Worm (Caenorhabditis elegans) whole organism, L4 larva: Measurements from ENCODE around the gene T01G6.1.

Experiments used
- F26F4.8 ChIP-seq: fragments of 200-800 bp; sonication (Bioruptor generic); conservative IDR thresholded peaks from 2 replicates; pipeline ENCODE4 v1.3.6; 2022; ENCODE audit warnings: missing genetic modification characterization, missing compliant biosample characterization
- F37D6.2 ChIP-seq: sonication (generic microtip); optimal IDR thresholded peaks from 2 replicates; lab custom pipeline; 2016; ENCODE audit warnings: mild to moderate bottlenecking, missing genetic modification characterization, missing compliant biosample characterization
- F44E2.7 ChIP-seq: fragments of 200-800 bp; sonication (Bioruptor generic); IDR thresholded peaks from 2 replicates; pipeline ENCODE4 v2.1.2; 2022; ENCODE audit warnings: missing genetic modification characterization, missing compliant biosample characterization
- Y48G9A.11 ChIP-seq: fragments of 200-800 bp; sonication (Bioruptor generic); IDR thresholded peaks from 2 replicates; pipeline ENCODE4 v1.3.6; 2022; ENCODE audit warnings: missing genetic modification reagents, missing genetic modification characterization, missing compliant biosample characterization
- ZK546.5 ChIP-seq, 2 experiments: sonication (generic microtip); optimal IDR thresholded peaks; 2 replicates each; lab custom pipeline; 2017; ENCODE audit warnings: missing biosample characterization in 2 of 2, missing genetic modification characterization in 2 of 2
- aha-1 ChIP-seq: fragments of 150-350 bp; peaks from one replicate; lab custom pipeline; 2014; ENCODE audit warnings: missing biosample characterization, missing genetic modification characterization
- aly-2 ChIP-seq: sonication (generic microtip); optimal IDR thresholded peaks from 2 replicates; lab custom pipeline; 2018; ENCODE audit warnings: missing biosample characterization, missing genetic modification characterization
- ama-1 ChIP-seq: fragments of 150-350 bp; optimal IDR thresholded peaks from 2 replicates; lab custom pipeline; 2014; ENCODE audit warnings: inconsistent platforms, mixed read lengths
- attf-4 ChIP-seq: sonication (generic microtip); optimal IDR thresholded peaks from 3 replicates; lab custom pipeline; 2017; ENCODE audit warnings: missing biosample characterization, missing genetic modification characterization
- ceh-28 ChIP-seq: fragments of 150-350 bp; optimal IDR thresholded peaks from 2 replicates; lab custom pipeline; 2014; ENCODE audit warnings: missing biosample characterization, missing genetic modification reagents, missing genetic modification characterization
- ceh-32 ChIP-seq: sonication (generic microtip); optimal IDR thresholded peaks from 2 replicates; lab custom pipeline; 2016; ENCODE audit warnings: mild to moderate bottlenecking, missing genetic modification characterization, missing compliant biosample characterization; ENCODE audit not compliant: poor library complexity
- ceh-62 ChIP-seq: sonication (generic microtip); optimal IDR thresholded peaks from 2 replicates; lab custom pipeline; 2017; ENCODE audit warnings: missing biosample characterization, missing genetic modification characterization
- ces-1 ChIP-seq: fragments of 150-350 bp; sonication (generic microtip); optimal IDR thresholded peaks from 4 replicates; lab custom pipeline; 2014; ENCODE audit warnings: missing biosample characterization, missing genetic modification reagents, missing genetic modification characterization
- daf-16 ChIP-seq, 3 experiments: sonication (generic microtip); optimal IDR thresholded peaks; 2 replicates each; lab custom pipeline; 2016 to 2017; ENCODE audit warnings: missing genetic modification characterization in 3 of 3, missing genetic modification reagents in 3 of 3, mild to moderate bottlenecking in 2 of 3, missing compliant biosample characterization in 2 of 3, missing biosample characterization in 1 of 3, moderate library complexity in 1 of 3
- daf-19 ChIP-seq: fragments of 200-800 bp; sonication (Bioruptor generic); conservative IDR thresholded peaks from 2 replicates; pipeline ENCODE4 v1.3.6; 2022; ENCODE audit warnings: missing genetic modification characterization, missing compliant biosample characterization
- daf-8 ChIP-seq: fragments of 200-800 bp; sonication (Bioruptor generic); IDR thresholded peaks from 2 replicates; pipeline ENCODE4 v1.3.6; 2022; ENCODE audit warnings: missing genetic modification characterization, missing compliant biosample characterization
- dmd-6 ChIP-seq: fragments of 200-800 bp; sonication (Bioruptor generic); IDR thresholded peaks from 2 replicates; pipeline ENCODE4 v1.3.6; 2022; ENCODE audit warnings: missing genetic modification reagents, missing genetic modification characterization, missing compliant biosample characterization
- dmd-9 ChIP-seq: fragments of 200-800 bp; sonication (Bioruptor generic); IDR thresholded peaks from 2 replicates; pipeline ENCODE4 v1.3.6; 2022; ENCODE audit warnings: missing genetic modification reagents, missing genetic modification characterization, missing compliant biosample characterization
- duxl-1 ChIP-seq: sonication (generic microtip); optimal IDR thresholded peaks from 2 replicates; lab custom pipeline; 2016; ENCODE audit warnings: mild to moderate bottlenecking, missing genetic modification characterization, moderate library complexity, missing compliant biosample characterization; ENCODE audit not compliant: poor library complexity
- egl-27 ChIP-seq: sonication (generic microtip); optimal IDR thresholded peaks from 3 replicates; lab custom pipeline; 2017; ENCODE audit warnings: missing biosample characterization, missing genetic modification reagents, missing genetic modification characterization
- hif-1 ChIP-seq, 2 experiments: sonication (generic microtip); optimal IDR thresholded peaks; 2 replicates each; lab custom pipeline; 2016 to 2017; ENCODE audit warnings: missing compliant biosample characterization in 2 of 2, missing genetic modification characterization in 2 of 2, missing genetic modification reagents in 2 of 2, missing genotype in 2 of 2, mild to moderate bottlenecking in 1 of 2
- hlh-11 ChIP-seq: fragments of 200-800 bp; sonication (Bioruptor generic); optimal IDR thresholded peaks from 2 replicates; lab custom pipeline; 2018; ENCODE audit warnings: mild to moderate bottlenecking, missing genetic modification characterization, missing compliant biosample characterization
- hlh-30 ChIP-seq: sonication (generic microtip); optimal IDR thresholded peaks from 2 replicates; lab custom pipeline; 2017; ENCODE audit warnings: antibody characterized with exemption, mild to moderate bottlenecking, missing genetic modification characterization, missing compliant biosample characterization; ENCODE audit not compliant: insufficient read depth
- jun-1 ChIP-seq: fragments of 150-350 bp; optimal IDR thresholded peaks from 2 replicates; lab custom pipeline; 2014; ENCODE audit warnings: missing biosample characterization, missing genetic modification reagents, missing genetic modification characterization
- lsy-2 ChIP-seq, 2 experiments: fragments of 150-350 bp in 1 of 2; sonication (generic microtip) in 1 of 2; optimal IDR thresholded peaks; 2 replicates each; lab custom pipeline; 2014 to 2017; ENCODE audit warnings: missing biosample characterization in 2 of 2, missing genetic modification characterization in 2 of 2
- mdl-1 ChIP-seq, 2 experiments: fragments of 150-350 bp in 1 of 2; sonication (generic microtip) in 1 of 2; optimal IDR thresholded peaks; 2 replicates each; lab custom pipeline; 2014 to 2017; ENCODE audit warnings: missing biosample characterization in 2 of 2, missing genetic modification characterization in 2 of 2
- mep-1 ChIP-seq: fragments of 150-350 bp; sonication (generic microtip); optimal IDR thresholded peaks from 3 replicates; lab custom pipeline; 2014; ENCODE audit warnings: missing biosample characterization, missing genetic modification characterization
- mes-2 ChIP-seq: sonication (generic microtip); optimal IDR thresholded peaks from 2 replicates; lab custom pipeline; 2016; ENCODE audit warnings: missing genotype, mild to moderate bottlenecking, missing genetic modification characterization, missing compliant biosample characterization; ENCODE audit not compliant: poor library complexity, severe bottlenecking
- mxl-2 ChIP-seq: fragments of 200-800 bp; sonication (Bioruptor generic); conservative IDR thresholded peaks from 2 replicates; pipeline ENCODE4 v1.3.6; 2022; ENCODE audit warnings: missing genetic modification reagents, missing genetic modification characterization, missing compliant biosample characterization
- nhr-10 ChIP-seq: fragments of 150-350 bp; optimal IDR thresholded peaks from 2 replicates; lab custom pipeline; 2014; ENCODE audit warnings: missing biosample characterization, missing genetic modification characterization
- nhr-102 ChIP-seq: sonication (generic microtip); optimal IDR thresholded peaks from 2 replicates; lab custom pipeline; 2016; ENCODE audit warnings: mild to moderate bottlenecking, missing genetic modification characterization, moderate library complexity, missing compliant biosample characterization
- nhr-11 ChIP-seq: fragments of 150-350 bp; optimal IDR thresholded peaks from 2 replicates; lab custom pipeline; 2014; ENCODE audit warnings: missing biosample characterization, missing genetic modification characterization
- nhr-237 ChIP-seq: sonication (generic microtip); optimal IDR thresholded peaks from 2 replicates; lab custom pipeline; 2017; ENCODE audit warnings: missing biosample characterization, missing genetic modification characterization
- nhr-41 ChIP-seq: fragments of 200-800 bp; sonication (Bioruptor generic); IDR thresholded peaks from 2 replicates; pipeline ENCODE4 v1.3.6; 2022; ENCODE audit warnings: missing genetic modification reagents, missing genetic modification characterization, missing compliant biosample characterization
- nhr-42 ChIP-seq: fragments of 200-800 bp; sonication (Bioruptor generic); IDR thresholded peaks from 2 replicates; pipeline ENCODE4 v1.3.6; 2022; ENCODE audit warnings: missing genetic modification characterization, missing compliant biosample characterization
- nhr-48 ChIP-seq: sonication (generic microtip); optimal IDR thresholded peaks from 2 replicates; lab custom pipeline; 2016; ENCODE audit warnings: mild to moderate bottlenecking, missing genetic modification characterization, missing compliant biosample characterization
- nhr-6 ChIP-seq: fragments of 150-350 bp; optimal IDR thresholded peaks from 2 replicates; lab custom pipeline; 2014; ENCODE audit warnings: missing biosample characterization, missing genetic modification characterization
- nhr-77 ChIP-seq: fragments of 150-350 bp; optimal IDR thresholded peaks from 2 replicates; lab custom pipeline; 2014; ENCODE audit warnings: missing biosample characterization, missing genetic modification characterization
- pqm-1 ChIP-seq: sonication (generic microtip); optimal IDR thresholded peaks from 2 replicates; lab custom pipeline; 2017; ENCODE audit warnings: missing biosample characterization, missing genetic modification characterization
- rbr-2 ChIP-seq: sonication (generic microtip); optimal IDR thresholded peaks from 2 replicates; lab custom pipeline; 2016; ENCODE audit warnings: missing genotype, missing genetic modification characterization, missing compliant biosample characterization
- set-16 ChIP-seq: fragments of 200-800 bp; sonication (Bioruptor generic); IDR thresholded peaks from 2 replicates; pipeline ENCODE4 v1.3.6; 2022; ENCODE audit warnings: missing genetic modification reagents, missing genetic modification characterization, missing compliant biosample characterization
- tag-97 ChIP-seq: fragments of 200-800 bp; sonication (Bioruptor generic); IDR thresholded peaks from 2 replicates; pipeline ENCODE4 v1.3.6; 2022; ENCODE audit warnings: missing genetic modification characterization, missing compliant biosample characterization
- unc-130 ChIP-seq: sonication (generic microtip); optimal IDR thresholded peaks from 2 replicates; lab custom pipeline; 2016; ENCODE audit warnings: missing genetic modification reagents, missing genetic modification characterization, missing compliant biosample characterization
- unc-39 ChIP-seq: sonication (generic microtip); optimal IDR thresholded peaks from 2 replicates; lab custom pipeline; 2017; ENCODE audit warnings: missing biosample characterization, missing genetic modification characterization
- unc-62 ChIP-seq, 3 experiments: fragments of 150-350 bp in 1 of 3; sonication (generic microtip); optimal IDR thresholded peaks in 2 of 3; peaks in 1 of 3; 1 replicate in 1 of 3; 2 replicates in 2 of 3; lab custom pipeline; 2014 to 2017; ENCODE audit warnings: missing biosample characterization in 3 of 3, missing genetic modification characterization in 3 of 3, missing genetic modification reagents in 3 of 3, missing genotype in 1 of 3
- zfp-2 ChIP-seq: sonication (generic microtip); optimal IDR thresholded peaks from 2 replicates; lab custom pipeline; 2016; ENCODE audit warnings: mild to moderate bottlenecking, missing genetic modification characterization, missing compliant biosample characterization
- zfp-3 ChIP-seq: fragments of 200-800 bp; sonication (Bioruptor generic); conservative IDR thresholded peaks from 2 replicates; pipeline ENCODE4 v1.3.6; 2022; ENCODE audit warnings: missing genetic modification reagents, missing genetic modification characterization, missing compliant biosample characterization
- zip-11 ChIP-seq: fragments of 200-800 bp; sonication (Bioruptor generic); IDR thresholded peaks from 2 replicates; pipeline ENCODE4 v1.3.6; 2022; ENCODE audit warnings: missing genetic modification characterization, missing compliant biosample characterization
- zip-2 ChIP-seq: fragments of 150-350 bp; optimal IDR thresholded peaks from 2 replicates; lab custom pipeline; 2014; ENCODE audit warnings: missing biosample characterization, missing genetic modification characterization
- ztf-7 ChIP-seq: fragments of 150-350 bp; optimal IDR thresholded peaks from 2 replicates; lab custom pipeline; 2014; ENCODE audit warnings: missing biosample characterization, missing genetic modification characterization

The T01G6.1 gene

DNA sequence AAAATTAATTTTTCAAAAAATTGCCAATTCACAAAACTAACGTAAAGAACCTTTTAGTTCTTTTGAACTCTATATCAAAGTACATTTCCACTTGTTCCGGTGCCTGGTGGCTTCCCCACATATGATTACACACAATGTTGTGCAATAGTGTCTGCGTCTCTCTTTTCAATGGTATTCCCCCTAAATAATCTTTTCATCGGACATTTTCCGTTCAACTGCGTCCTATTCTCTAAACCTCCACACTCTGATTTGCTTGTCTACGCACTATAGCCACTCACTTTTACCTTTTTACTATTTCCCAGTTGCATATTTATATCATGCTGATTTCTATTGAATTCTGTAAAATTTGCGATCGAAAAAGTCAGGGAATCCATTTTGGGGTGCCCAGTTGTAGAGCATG, 34.5 kb downstream of the T01G6.1 start, which contains the start of gene nhr-58 (continued):
- TF ChIP-seq unc-39 (no peak), egl-27 (no peak), zfp-3 (GFP tag; lab: Robert Waterston, UW) (no peak), hlh-30 (peak; percentile 79), rbr-2 (tag; lab: Kevin White, UChicago) (peak; percentile 4), ceh-32 (tag; lab: Kevin White, UChicago) (no peak), pqm-1 (tag; lab: Kevin White, UChicago) (peak; percentile 76), tag-97 (no peak), daf-8 (GFP tag; lab: Robert Waterston, UW) (no peak), mep-1 (tag; lab: Kevin White, UChicago) (no peak), F44E2.7 (GFP tag; lab: Robert Waterston, UW) (no peak), zip-11 (GFP tag; lab: Robert Waterston, UW) (no peak), duxl-1 (tag; lab: Kevin White, UChicago) (peak; percentile 32), daf-16 (GFP tag; optimal IDR thresholded peaks at IDR 0.05; lab: Kevin White, UChicago) (no peak), daf-16 (tag; optimal IDR thresholded peaks at IDR 0.05; lab: Kevin White, UChicago) (peak; percentile 63), set-16 (GFP tag; lab: Robert Waterston, UW) (no peak), nhr-10 (tag; lab: Kevin White, UChicago) (peak; percentile 59), nhr-48 (tag; lab: Kevin White, UChicago) (peak; percentile 94), dmd-9 (no peak), unc-62 (GFP tag; optimal IDR thresholded peaks at IDR 0.05 in 1 of 2; lab: Kevin White, UChicago) (no peak), unc-62 (tag; optimal IDR thresholded peaks at IDR 0.05; lab: Kevin White, UChicago) (no peak), mxl-2 (GFP tag; lab: Robert Waterston, UW) (no peak), ceh-28 (tag; lab: Kevin White, UChicago) (no peak), hif-1 (tag; optimal IDR thresholded peaks at IDR 0.05; lab: Kevin White, UChicago) (peak in 1 of 2 experiments; percentile 42), F26F4.8 (GFP tag; lab: Robert Waterston, UW) (no peak), F37D6.2 (no peak), aha-1 (tag; lab: Kevin White, UChicago) (no peak), nhr-102 (tag; lab: Kevin White, UChicago) (peak; percentile 84), jun-1 (peak; percentile 53), dmd-6 (GFP tag; lab: Robert Waterston, UW) (peak; percentile 97), ceh-62 (no peak), ama-1 (lab: Kevin White, UChicago) (no peak), mdl-1 (tag; optimal IDR thresholded peaks at IDR 0.05; lab: Kevin White, UChicago) (peak; percentile 74 to 86), mes-2 (tag; lab: Kevin White, UChicago) (peak; percentile 76), nhr-41 (GFP tag; lab: Robert Waterston, UW) (no peak), nhr-237 (no peak), nhr-6 (peak; percentile 79), hlh-11 (tag; lab: Kevin White, UChicago) (peak; percentile 96), zip-2 (tag; lab: Kevin White, UChicago) (peak; percentile 98), Y48G9A.11 (no peak), aly-2 (no peak), nhr-42 (GFP tag; lab: Robert Waterston, UW) (no peak), daf-19 (GFP tag; lab: Robert Waterston, UW) (no peak), ces-1 (GFP tag; lab: Kevin White, UChicago) (no peak), unc-130 (GFP tag; lab: Kevin White, UChicago) (no peak), nhr-77 (tag; lab: Kevin White, UChicago) (peak; percentile 92), attf-4 (tag; lab: Kevin White, UChicago) (no peak), nhr-11 (tag; lab: Kevin White, UChicago) (peak; percentile 69), zfp-2 (tag; lab: Kevin White, UChicago) (no peak), ztf-7 (peak; percentile 77), lsy-2 (tag; optimal IDR thresholded peaks at IDR 0.05; lab: Kevin White, UChicago) (peak in 1 of 2 experiments; percentile 35), ZK546.5 (tag; optimal IDR thresholded peaks at IDR 0.05; lab: Kevin White, UChicago) (no peak)
